Worm (Caenorhabditis elegans) whole organism, early embryonic: ENCODE data around the gene hsp-43.

ENCODE experiments used
- pes-1 ChIP-seq: fragments of 200-800 bp; sonication (Bioruptor generic); IDR thresholded peaks from 2 replicates; pipeline ENCODE4 v1.3.6; 2022; ENCODE audit warnings: missing genetic modification reagents, missing genetic modification characterization, missing compliant biosample characterization
- tra-4 ChIP-seq: sonication (generic microtip); optimal IDR thresholded peaks from 2 replicates; lab custom pipeline; 2017; ENCODE audit warnings: missing genetic modification characterization, missing compliant biosample characterization

ce11 chrX:6276701-6277100 lies 41.4 kb upstream of the hsp-43 start:
- TF ChIP-seq pes-1 (GFP tag; lab: Robert Waterston, UW) (no peak), tra-4 (tag; lab: Kevin White, UChicago) (no peak)
